Worm (Caenorhabditis elegans) whole organism, young adult: ENCODE measurements around the gene C29F9.6.

Experiments
- B0019.2 ChIP-seq: fragments of 200-800 bp; sonication (Bioruptor generic); conservative IDR thresholded peaks from 2 replicates; pipeline ENCODE4 v1.3.6; 2022; ENCODE audit warnings: missing genetic modification reagents, missing genetic modification characterization, missing compliant biosample characterization
- B0336.3 ChIP-seq: fragments of 200-800 bp; sonication (Bioruptor generic); IDR thresholded peaks from 2 replicates; pipeline ENCODE4 v1.3.6; 2022; ENCODE audit warnings: missing genetic modification characterization, missing compliant biosample characterization
- F57C9.4 ChIP-seq: sonication (generic microtip); optimal IDR thresholded peaks from 2 replicates; lab custom pipeline; 2017; ENCODE audit warnings: mild to moderate bottlenecking, missing genetic modification characterization, missing compliant biosample characterization
- T26A5.8 ChIP-seq: sonication (generic microtip); optimal IDR thresholded peaks from 2 replicates; lab custom pipeline; 2016; ENCODE audit warnings: missing genetic modification characterization, missing compliant biosample characterization
- Y53F4B.3 ChIP-seq: fragments of 200-800 bp; sonication (Bioruptor generic); IDR thresholded peaks from 2 replicates; pipeline ENCODE4 v1.3.6; 2022; ENCODE audit warnings: missing genetic modification reagents, missing genetic modification characterization, missing compliant biosample characterization
- Y56A3A.18 ChIP-seq: fragments of 200-800 bp; sonication (Bioruptor generic); IDR thresholded peaks from 2 replicates; pipeline ENCODE4 v1.3.6; 2022; ENCODE audit warnings: missing genetic modification reagents, missing genetic modification characterization, missing compliant biosample characterization
- Y67H2A.10 ChIP-seq: fragments of 200-800 bp; sonication (Bioruptor generic); conservative IDR thresholded peaks from 2 replicates; pipeline ENCODE4 v1.3.6; 2022; ENCODE audit warnings: missing genetic modification reagents, missing genetic modification characterization, missing compliant biosample characterization
- aptf-3 ChIP-seq: fragments of 200-800 bp; sonication (Bioruptor generic); IDR thresholded peaks from 2 replicates; pipeline ENCODE4 v1.3.6; 2022; ENCODE audit warnings: missing genetic modification characterization, missing compliant biosample characterization
- dpff-1 ChIP-seq: sonication (generic microtip); optimal IDR thresholded peaks from 2 replicates; lab custom pipeline; 2017; ENCODE audit warnings: mild to moderate bottlenecking, missing genetic modification characterization, missing compliant biosample characterization
- egrh-3 ChIP-seq: fragments of 200-800 bp; sonication (Bioruptor generic); IDR thresholded peaks from 2 replicates; pipeline ENCODE4 v1.3.6; 2022; ENCODE audit warnings: missing genetic modification reagents, missing genetic modification characterization, missing compliant biosample characterization
- hmg-20 ChIP-seq: fragments of 200-800 bp; sonication (Bioruptor generic); IDR thresholded peaks from 2 replicates; pipeline ENCODE4 v1.3.6; 2022; ENCODE audit warnings: missing genetic modification reagents, missing genetic modification characterization, missing compliant biosample characterization
- madf-8 ChIP-seq: fragments of 200-800 bp; sonication (Bioruptor generic); conservative IDR thresholded peaks from 2 replicates; pipeline ENCODE4 v1.3.6; 2022; ENCODE audit warnings: missing genetic modification reagents, missing genetic modification characterization, missing compliant biosample characterization
- nfya-2 ChIP-seq: fragments of 200-800 bp; sonication (Bioruptor generic); IDR thresholded peaks from 2 replicates; pipeline ENCODE4 v1.3.6; 2022; ENCODE audit warnings: missing genetic modification reagents, missing genetic modification characterization, missing compliant biosample characterization
- nhr-179 ChIP-seq: sonication (generic microtip); optimal IDR thresholded peaks from 2 replicates; lab custom pipeline; 2016; ENCODE audit warnings: mild to moderate bottlenecking, missing genetic modification characterization, missing compliant biosample characterization
- nhr-27 ChIP-seq: fragments of 200-800 bp; sonication (Bioruptor generic); optimal IDR thresholded peaks from 2 replicates; lab custom pipeline; 2018; ENCODE audit warnings: mild to moderate bottlenecking, missing genetic modification characterization, moderate library complexity, missing compliant biosample characterization
- nhr-90 ChIP-seq: sonication (generic microtip); optimal IDR thresholded peaks from 2 replicates; lab custom pipeline; 2016; ENCODE audit warnings: missing genotype, mild to moderate bottlenecking, missing genetic modification characterization, missing compliant biosample characterization
- tbp1 ChIP-seq: fragments of 200-800 bp; sonication (Bioruptor generic); optimal IDR thresholded peaks from 2 replicates; lab custom pipeline; 2018; ENCODE audit warnings: mild to moderate bottlenecking, missing genetic modification characterization, missing compliant biosample characterization
- unc-130 ChIP-seq: sonication (generic microtip); optimal IDR thresholded peaks from 2 replicates; lab custom pipeline; 2016; ENCODE audit warnings: missing genetic modification reagents, missing genetic modification characterization, missing compliant biosample characterization
- ztf-25 ChIP-seq: fragments of 200-800 bp; sonication (Bioruptor generic); IDR thresholded peaks from 2 replicates; pipeline ENCODE4 v1.3.6; 2022; ENCODE audit warnings: missing genetic modification reagents, missing genetic modification characterization, missing compliant biosample characterization

Gene C29F9.6

ce11 chrIII:165390-165789 lies 50.7 kb downstream of the C29F9.6 start, which contains the start of gene F40G9.7:
Gene F40G9.7, plus strand, starts transcription at chrIII:165690.
- TF ChIP-seq B0336.3 (GFP tag; lab: Robert Waterston, UW) (no peak), aptf-3 (GFP tag; lab: Robert Waterston, UW) (no peak), unc-130 (GFP tag; lab: Kevin White, UChicago) (no peak), nhr-90 (no peak), ztf-25 (GFP tag; lab: Robert Waterston, UW) (no peak), madf-8 (GFP tag; lab: Robert Waterston, UW) (no peak), dpff-1 (tag; lab: Kevin White, UChicago) (no peak), F57C9.4 (tag; lab: Kevin White, UChicago) (no peak), Y53F4B.3 (no peak), nhr-27 (tag; lab: Kevin White, UChicago) (no peak), B0019.2 (GFP tag; lab: Robert Waterston, UW) (no peak), egrh-3 (GFP tag; lab: Robert Waterston, UW) (no peak), tbp1 (no peak), hmg-20 (GFP tag; lab: Robert Waterston, UW) (no peak), Y56A3A.18 (GFP tag; lab: Robert Waterston, UW) (no peak), nhr-179 (tag; lab: Kevin White, UChicago) (no peak), Y67H2A.10 (GFP tag; lab: Robert Waterston, UW) (no peak), nfya-2 (GFP tag; lab: Robert Waterston, UW) (no peak), T26A5.8 (tag; lab: Kevin White, UChicago) (no peak)
